Worm (Caenorhabditis elegans) whole organism, late embryonic: Measurements from ENCODE around the gene C09B8.4.

ENCODE experiments used
- C08G9.2 ChIP-seq: sonication (generic microtip); optimal IDR thresholded peaks from 2 replicates; lab custom pipeline; 2016; ENCODE audit warnings: mild to moderate bottlenecking, missing genetic modification characterization, moderate library complexity, missing compliant biosample characterization
- C38D4.7 ChIP-seq: fragments of 200-800 bp; sonication (Bioruptor generic); optimal IDR thresholded peaks from 2 replicates; lab custom pipeline; 2018; ENCODE audit warnings: mild to moderate bottlenecking, missing genetic modification characterization, moderate library complexity, missing compliant biosample characterization
- F13H6.1 ChIP-seq: sonication (generic microtip); optimal IDR thresholded peaks from 2 replicates; lab custom pipeline; 2016; ENCODE audit warnings: missing genetic modification characterization, missing compliant biosample characterization
- K02D7.2 ChIP-seq: sonication (generic microtip); optimal IDR thresholded peaks from 2 replicates; lab custom pipeline; 2017; ENCODE audit warnings: mild to moderate bottlenecking, missing genetic modification characterization, missing compliant biosample characterization
- K09A11.1 ChIP-seq: sonication (generic microtip); optimal IDR thresholded peaks from 2 replicates; lab custom pipeline; 2017; ENCODE audit warnings: antibody characterized with exemption, mild to moderate bottlenecking, missing genetic modification characterization, missing compliant biosample characterization; ENCODE audit not compliant: insufficient read depth
- T23F11.4 ChIP-seq: fragments of 200-800 bp; sonication (Bioruptor generic); optimal IDR thresholded peaks from 2 replicates; lab custom pipeline; 2018; ENCODE audit warnings: mild to moderate bottlenecking, missing genetic modification characterization, missing compliant biosample characterization
- ama-1 ChIP-seq: fragments of 150-350 bp; optimal IDR thresholded peaks from 2 replicates; lab custom pipeline; 2014
- ceh-14 ChIP-seq: sonication (generic microtip); optimal IDR thresholded peaks from 2 replicates; lab custom pipeline; 2016; ENCODE audit warnings: missing genotype, missing genetic modification characterization, missing compliant biosample characterization
- ceh-18 ChIP-seq: sonication (generic microtip); optimal IDR thresholded peaks from 2 replicates; lab custom pipeline; 2016; ENCODE audit warnings: missing genetic modification characterization, missing compliant biosample characterization
- ceh-24 ChIP-seq: sonication (generic microtip); optimal IDR thresholded peaks from 2 replicates; lab custom pipeline; 2016; ENCODE audit warnings: mild to moderate bottlenecking, missing genetic modification characterization, missing compliant biosample characterization
- ceh-31 ChIP-seq: sonication (generic microtip); optimal IDR thresholded peaks from 2 replicates; lab custom pipeline; 2016; ENCODE audit warnings: missing genetic modification characterization, missing compliant biosample characterization
- ceh-34 ChIP-seq: sonication (generic microtip); optimal IDR thresholded peaks from 2 replicates; lab custom pipeline; 2016; ENCODE audit warnings: mild to moderate bottlenecking, missing genetic modification characterization, missing compliant biosample characterization
- ceh-45 ChIP-seq: fragments of 200-800 bp; sonication (Bioruptor generic); IDR thresholded peaks from 2 replicates; pipeline ENCODE4 v1.3.6; 2022; ENCODE audit warnings: missing genetic modification reagents, missing genetic modification characterization, missing compliant biosample characterization
- ceh-48 ChIP-seq: sonication (generic microtip); optimal IDR thresholded peaks from 2 replicates; lab custom pipeline; 2016; ENCODE audit warnings: missing genetic modification characterization, inconsistent platforms, missing compliant biosample characterization
- ceh-6 ChIP-seq: fragments of 200-800 bp; sonication (Bioruptor generic); optimal IDR thresholded peaks from 2 replicates; lab custom pipeline; 2018; ENCODE audit warnings: mild to moderate bottlenecking, missing genetic modification characterization, missing compliant biosample characterization
- dmd-4 ChIP-seq: sonication (generic microtip); optimal IDR thresholded peaks from 2 replicates; lab custom pipeline; 2016; ENCODE audit warnings: borderline replicate concordance, missing genetic modification characterization, missing compliant biosample characterization
- eyg-1 ChIP-seq: sonication (generic microtip); optimal IDR thresholded peaks from 2 replicates; lab custom pipeline; 2016; ENCODE audit warnings: missing genotype, missing genetic modification characterization, missing compliant biosample characterization
- fkh-10 ChIP-seq: fragments of 150-350 bp; optimal IDR thresholded peaks from 2 replicates; lab custom pipeline; 2014; ENCODE audit warnings: missing biosample characterization, missing genetic modification reagents, missing genetic modification characterization
- fkh-6 ChIP-seq: sonication (generic microtip); optimal IDR thresholded peaks from 2 replicates; lab custom pipeline; 2016; ENCODE audit warnings: missing genetic modification characterization, missing compliant biosample characterization
- gmeb-2 ChIP-seq: sonication (generic microtip); optimal IDR thresholded peaks from 2 replicates; lab custom pipeline; 2016; ENCODE audit warnings: missing genetic modification characterization, inconsistent platforms, missing compliant biosample characterization
- hlh-13 ChIP-seq: fragments of 200-800 bp; sonication (Bioruptor generic); optimal IDR thresholded peaks from 2 replicates; lab custom pipeline; 2018; ENCODE audit warnings: mild to moderate bottlenecking, missing genetic modification characterization, missing compliant biosample characterization
- hlh-15 ChIP-seq: sonication (generic microtip); optimal IDR thresholded peaks from 2 replicates; lab custom pipeline; 2016; ENCODE audit warnings: missing genetic modification characterization, missing compliant biosample characterization
- hlh-6 ChIP-seq: sonication (generic microtip); optimal IDR thresholded peaks from 2 replicates; lab custom pipeline; 2016; ENCODE audit warnings: missing genotype, missing genetic modification characterization, missing compliant biosample characterization
- mec-3 ChIP-seq: sonication (generic microtip); optimal IDR thresholded peaks from 2 replicates; lab custom pipeline; 2016; ENCODE audit warnings: borderline replicate concordance, missing genetic modification characterization, missing compliant biosample characterization
- nfya-1 ChIP-seq: sonication (generic microtip); optimal IDR thresholded peaks from 2 replicates; lab custom pipeline; 2017; ENCODE audit warnings: missing genetic modification characterization, mild to moderate bottlenecking, missing compliant biosample characterization, antibody characterized with exemption, moderate library complexity
- npax-4 ChIP-seq: sonication (generic microtip); optimal IDR thresholded peaks from 2 replicates; lab custom pipeline; 2016; ENCODE audit warnings: missing genetic modification characterization, missing compliant biosample characterization
- odd-2 ChIP-seq: sonication (generic microtip); optimal IDR thresholded peaks from 2 replicates; lab custom pipeline; 2017; ENCODE audit warnings: antibody characterized with exemption, mild to moderate bottlenecking, missing genetic modification characterization, missing compliant biosample characterization
- pag-3 ChIP-seq: sonication (generic microtip); optimal IDR thresholded peaks from 2 replicates; lab custom pipeline; 2016; ENCODE audit warnings: missing compliant biosample characterization, missing genetic modification characterization, borderline replicate concordance
- pax-1 ChIP-seq: fragments of 150-350 bp; optimal IDR thresholded peaks from 2 replicates; lab custom pipeline; 2014; ENCODE audit warnings: missing biosample characterization, missing genetic modification characterization
- ref-2 ChIP-seq: sonication (generic microtip); optimal IDR thresholded peaks from 2 replicates; lab custom pipeline; 2016; ENCODE audit warnings: missing genetic modification characterization, missing compliant biosample characterization
- rnt-1 ChIP-seq: sonication (generic microtip); optimal IDR thresholded peaks from 2 replicates; lab custom pipeline; 2016; ENCODE audit warnings: missing genetic modification characterization, missing compliant biosample characterization
- sdc-2 ChIP-seq: sonication (generic microtip); optimal IDR thresholded peaks from 2 replicates; lab custom pipeline; 2016; ENCODE audit warnings: missing genotype, missing genetic modification characterization, missing compliant biosample characterization
- sox-4 ChIP-seq: sonication (generic microtip); optimal IDR thresholded peaks from 2 replicates; lab custom pipeline; 2017; ENCODE audit warnings: mild to moderate bottlenecking, missing genetic modification characterization, inconsistent platforms, missing compliant biosample characterization
- tbx-2 ChIP-seq: sonication (generic microtip); optimal IDR thresholded peaks from 2 replicates; lab custom pipeline; 2016; ENCODE audit warnings: missing genetic modification characterization, missing compliant biosample characterization
- tbx-7 ChIP-seq: sonication (generic microtip); optimal IDR thresholded peaks from 2 replicates; lab custom pipeline; 2016; ENCODE audit warnings: missing genotype, missing genetic modification characterization, missing compliant biosample characterization
- unc-42 ChIP-seq: sonication (generic microtip); optimal IDR thresholded peaks from 2 replicates; lab custom pipeline; 2016; ENCODE audit warnings: missing genotype, missing genetic modification characterization, missing compliant biosample characterization
- zip-5 ChIP-seq: sonication (generic microtip); optimal IDR thresholded peaks from 2 replicates; lab custom pipeline; 2016; ENCODE audit warnings: missing genetic modification characterization, missing compliant biosample characterization

C09B8.4 gene

DNA sequence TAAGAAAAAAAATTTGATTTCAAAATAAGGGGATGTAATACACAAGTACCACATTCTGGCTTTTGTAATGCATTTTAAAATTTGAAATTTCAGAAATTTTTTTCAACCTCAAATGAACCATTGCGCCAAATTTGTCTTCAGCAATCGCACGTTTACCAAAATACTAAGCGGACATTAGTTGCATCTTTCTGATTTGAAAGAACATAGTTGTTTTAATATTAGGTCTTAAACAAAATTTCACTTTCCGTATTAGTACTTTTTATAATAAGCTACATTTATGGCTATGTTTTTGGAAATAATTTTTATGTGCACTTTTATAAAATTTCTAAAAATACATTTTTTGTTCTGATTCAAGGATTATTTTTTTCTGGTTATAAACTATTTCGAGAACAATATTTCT, 15.9 kb downstream of the C09B8.4 start, which contains the start of gene sups-1:
Gene sups-1 (plus strand): TSS at position 301 of the 400 bp plus-strand sequence.
- TF ChIP-seq ama-1 (lab: Kevin White, UChicago): no peak
- no peak for TF ChIP-seq ceh-34
- no peak for TF ChIP-seq tbx-7 (tag; lab: Kevin White, UChicago)
- no peak for TF ChIP-seq ref-2
- no peak for TF ChIP-seq eyg-1 (tag; lab: Kevin White, UChicago)
- no peak for TF ChIP-seq fkh-10 (GFP tag; lab: Kevin White, UChicago)

DNA sequence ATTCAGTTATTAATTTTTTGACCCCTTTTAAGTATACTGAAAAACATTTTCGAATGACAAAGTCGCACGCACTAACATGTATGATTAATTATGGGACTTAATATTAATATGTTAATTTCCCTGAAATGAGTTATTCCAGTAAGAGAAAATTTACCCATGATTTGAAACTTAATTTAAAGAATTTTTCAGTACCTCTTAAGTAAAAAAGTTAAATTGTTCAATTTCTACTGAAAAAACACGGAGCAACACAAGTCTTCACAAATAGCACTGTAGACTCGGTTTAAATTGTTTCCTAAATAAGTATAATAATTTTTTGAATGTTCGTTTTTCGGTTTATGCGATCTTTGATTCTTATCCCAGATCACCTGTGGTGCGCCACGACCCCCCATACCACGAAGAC, 17.3 kb downstream of the C09B8.4 start:
- TF ChIP-seq tbx-2 (tag; lab: Kevin White, UChicago): no peak
- no peak for TF ChIP-seq rnt-1
- no peak for TF ChIP-seq mec-3
- TF ChIP-seq eyg-1 (tag; lab: Kevin White, UChicago): no peak
- no peak for TF ChIP-seq hlh-15 (tag; lab: Kevin White, UChicago)
- TF ChIP-seq ceh-18 (tag; lab: Kevin White, UChicago): no peak
- no peak for TF ChIP-seq odd-2 (tag; lab: Kevin White, UChicago)
- TF ChIP-seq T23F11.4 (GFP tag; lab: Kevin White, UChicago): no peak
- TF ChIP-seq K02D7.2 (tag; lab: Kevin White, UChicago): no peak
- no peak for TF ChIP-seq pag-3 (tag; lab: Kevin White, UChicago)
- no peak for TF ChIP-seq sox-4 (tag; lab: Kevin White, UChicago)
- no peak for TF ChIP-seq dmd-4 (tag; lab: Kevin White, UChicago)
- TF ChIP-seq hlh-13 (GFP tag; lab: Kevin White, UChicago): no peak
- no peak for TF ChIP-seq F13H6.1 (tag; lab: Kevin White, UChicago)
- TF ChIP-seq npax-4 (tag; lab: Kevin White, UChicago): no peak

DNA sequence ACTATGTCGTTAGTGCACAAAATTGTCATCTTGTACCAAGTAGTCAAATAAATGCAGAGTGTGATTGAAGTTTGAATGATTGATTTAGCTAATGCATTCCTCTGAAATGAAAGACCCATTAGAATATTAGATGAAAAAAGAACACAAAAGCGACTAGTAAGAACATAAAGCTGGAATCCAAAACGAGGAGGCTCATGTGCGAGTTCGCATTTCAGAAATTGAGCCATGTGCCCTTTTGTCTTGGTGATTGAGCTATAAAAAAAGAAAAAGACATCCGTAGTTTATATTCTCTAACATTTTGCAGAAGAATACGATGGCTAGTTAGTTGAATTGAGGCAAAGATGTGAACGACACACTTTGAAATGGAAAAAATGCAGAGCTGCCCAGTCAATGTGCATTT, 18.3 kb downstream of the C09B8.4 start, which contains the start of gene F22F4.4:
Gene F22F4.4 (minus strand): TSS at position 101 of the 400 bp plus-strand sequence.
- TF ChIP-seq ceh-6 (GFP tag; lab: Kevin White, UChicago) (no peak), K09A11.1 (tag; lab: Kevin White, UChicago) (no peak), sox-4 (tag; lab: Kevin White, UChicago) (no peak), sdc-2 (no peak), pax-1 (tag; lab: Kevin White, UChicago) (no peak), C38D4.7 (GFP tag; lab: Kevin White, UChicago) (no peak), hlh-6 (tag; lab: Kevin White, UChicago) (no peak), npax-4 (tag; lab: Kevin White, UChicago) (no peak), mec-3 (no peak), ceh-45 (GFP tag; lab: Robert Waterston, UW) (no peak), gmeb-2 (tag; lab: Kevin White, UChicago) (no peak), fkh-6 (no peak), ceh-24 (no peak), ceh-14 (tag; lab: Kevin White, UChicago) (no peak), hlh-13 (GFP tag; lab: Kevin White, UChicago) (no peak), zip-5 (no peak), nfya-1 (tag; lab: Kevin White, UChicago) (no peak), unc-42 (no peak)

DNA sequence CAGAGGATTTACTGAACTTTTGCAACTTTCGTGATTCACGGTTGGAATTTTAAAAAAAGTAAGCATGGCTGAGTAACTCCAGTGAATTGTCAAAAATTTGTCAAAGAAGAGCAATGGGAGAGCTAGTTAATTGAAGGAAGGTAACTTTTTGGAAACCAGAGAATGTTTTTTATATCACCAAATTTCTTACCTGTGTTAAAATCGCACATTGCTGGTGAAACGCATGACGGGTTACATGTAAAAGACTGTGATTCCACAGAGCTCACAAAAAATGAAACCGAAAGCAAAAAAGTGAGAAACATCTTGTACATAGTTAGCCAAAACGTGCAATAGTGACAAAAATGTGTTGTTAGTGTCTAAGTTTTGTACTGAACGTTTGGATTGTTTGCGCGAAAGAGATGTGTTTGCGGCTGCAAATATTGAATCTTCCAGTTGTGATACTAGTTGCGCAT, 20.6 kb downstream of the C09B8.4 start, which contains the start of gene F22F4.9:
Gene F22F4.9 (minus strand): TSS at position 402 of the 452 bp plus-strand sequence.
- TF ChIP-seq ceh-31 (no peak), mec-3 (no peak), unc-42 (no peak), ceh-24 (no peak), ceh-48 (tag; lab: Kevin White, UChicago) (no peak), C08G9.2 (no peak)
